Fruit fly (Drosophila melanogaster): Measurements from ENCODE around the gene vn.

vn gene

dm6 chr3L:5881310-5882208, 36.1 kb upstream of the vn start (continued):
- TF ChIP-seq Dref (GFP tag; IDR thresholded peaks at IDR 0.05): no peak
- TF ChIP-seq gem (tag; optimal IDR thresholded peaks at IDR 0.05): peak; percentile 77
- TF ChIP-seq CG2875 (GFP tag; optimal IDR thresholded peaks at IDR 0.05): peak; percentile 37
- peak; percentile 53; the same call in 1 of the 2 replicates for TF ChIP-seq ap (GFP tag; IDR thresholded peaks at IDR 0.05)
- peak; percentile 47 for TF ChIP-seq tio (GFP tag; optimal IDR thresholded peaks at IDR 0.05)
- TF ChIP-seq Kr (GFP tag; optimal IDR thresholded peaks at IDR 0.05): no peak
- TF ChIP-seq lmd (GFP tag; IDR thresholded peaks at IDR 0.05): no peak
- peak; percentile 49 for TF ChIP-seq Abd-B (GFP tag; optimal IDR thresholded peaks at IDR 0.05)
- TF ChIP-seq CG14965 (GFP tag; optimal IDR thresholded peaks at IDR 0.05; ENCODE audit: borderline replicate concordance): no peak
- TF ChIP-seq Camta (GFP tag; optimal IDR thresholded peaks at IDR 0.05): peak; percentile 55
- no peak for TF ChIP-seq CG16813 (GFP tag; IDR thresholded peaks at IDR 0.05; ENCODE audit: partially characterized antibody)
- TF ChIP-seq CG9797 (GFP tag; optimal IDR thresholded peaks at IDR 0.05): no peak
- TF ChIP-seq CG4360 (GFP tag; IDR thresholded peaks at IDR 0.05): no peak
- TF ChIP-seq knrl (GFP tag; IDR thresholded peaks at IDR 0.05; ENCODE audit: partially characterized antibody): no peak
- no peak for TF ChIP-seq CG13894 (tag; optimal IDR thresholded peaks at IDR 0.05)
- no peak for TF ChIP-seq bowl (GFP tag; IDR thresholded peaks at IDR 0.05)
- TF ChIP-seq abd-A (tag; optimal IDR thresholded peaks at IDR 0.05): no peak
- peak; percentile 86 for TF ChIP-seq CG1832 (GFP tag; optimal IDR thresholded peaks at IDR 0.05)
- TF ChIP-seq Sin3A (optimal IDR thresholded peaks at IDR 0.05): no peak
- no peak for TF ChIP-seq lilli (GFP tag; optimal IDR thresholded peaks at IDR 0.05)
- TF ChIP-seq BEAF-32 (GFP tag; optimal IDR thresholded peaks at IDR 0.05): no peak
- TF ChIP-seq CG4617 (GFP tag; optimal IDR thresholded peaks at IDR 0.05; ENCODE audit: borderline replicate concordance): no peak
- TF ChIP-seq zfh1 (GFP tag; IDR thresholded peaks at IDR 0.05): no peak
- TF ChIP-seq scrt (GFP tag; optimal IDR thresholded peaks at IDR 0.05): no peak
- TF ChIP-seq CG5180 (GFP tag; optimal IDR thresholded peaks at IDR 0.05): no peak
- no peak for TF ChIP-seq CG17802 (tag; optimal IDR thresholded peaks at IDR 0.05)
- TF ChIP-seq Scr (GFP tag; IDR thresholded peaks at IDR 0.05; ENCODE audit: partially characterized antibody): no peak
- TF ChIP-seq Myb (GFP tag; optimal IDR thresholded peaks at IDR 0.05): peak; percentile 7
- no peak for TF ChIP-seq CG12071 (GFP tag; optimal IDR thresholded peaks at IDR 0.05)
- TF ChIP-seq CG7372 (GFP tag; IDR thresholded peaks at IDR 0.05): no peak
- TF ChIP-seq hth (optimal IDR thresholded peaks at IDR 0.05): no peak
- TF ChIP-seq HLH3B (GFP tag; IDR thresholded peaks at IDR 0.05): peak; percentile 27; the same call in 1 of the 2 replicates
- TF ChIP-seq Neu2 (GFP tag; optimal IDR thresholded peaks at IDR 0.05; ENCODE audit: borderline replicate concordance): no peak
- no peak for TF ChIP-seq Doc2 (GFP tag; IDR thresholded peaks at IDR 0.05)
- peak; percentile 24 for TF ChIP-seq CG8478 (optimal IDR thresholded peaks at IDR 0.05)
- no peak for TF ChIP-seq bbx (GFP tag; IDR thresholded peaks at IDR 0.05; ENCODE audit: partially characterized antibody)
- TF ChIP-seq CG2712 (tag; optimal IDR thresholded peaks at IDR 0.05): no peak
- TF ChIP-seq Fer2 (tag; optimal IDR thresholded peaks at IDR 0.05): no peak
- TF ChIP-seq ash1 (GFP tag; optimal IDR thresholded peaks at IDR 0.05): no peak
- peak; percentile 50 to 63 for TF ChIP-seq chif (GFP tag; optimal IDR thresholded peaks at IDR 0.05)
- TF ChIP-seq cwo (GFP tag; optimal IDR thresholded peaks at IDR 0.05): no peak
- peak; percentile 41 for TF ChIP-seq CG8944 (GFP tag; optimal IDR thresholded peaks at IDR 0.05)
- TF ChIP-seq sc (optimal IDR thresholded peaks at IDR 0.05): no peak
- peak; percentile 52 for TF ChIP-seq sc (GFP tag; optimal IDR thresholded peaks at IDR 0.05)
- no peak for TF ChIP-seq CG18599 (GFP tag; optimal IDR thresholded peaks at IDR 0.05)
- no peak for TF ChIP-seq pita (GFP tag; optimal IDR thresholded peaks at IDR 0.05)
- TF ChIP-seq Deaf1 (tag; optimal IDR thresholded peaks at IDR 0.05): peak; percentile 17
- no peak for TF ChIP-seq NFAT (GFP tag; IDR thresholded peaks at IDR 0.05)
- peak; percentile 54 for TF ChIP-seq ac (GFP tag; optimal IDR thresholded peaks at IDR 0.05)

Measured in whole organism, embryonic.